Worm (Caenorhabditis elegans) whole organism, late embryonic: ENCODE results near the gene amt-3.
A peak's percentile ranks its signal among the peaks of the same experiment; 100 is the strongest.

Source experiments
- C08G9.2 ChIP-seq: sonication (generic microtip); optimal IDR thresholded peaks from 2 replicates; lab custom pipeline; 2016; ENCODE audit warnings: mild to moderate bottlenecking, missing genetic modification characterization, moderate library complexity, missing compliant biosample characterization
- F13H6.1 ChIP-seq: sonication (generic microtip); optimal IDR thresholded peaks from 2 replicates; lab custom pipeline; 2016; ENCODE audit warnings: missing genetic modification characterization, missing compliant biosample characterization
- K02D7.2 ChIP-seq: sonication (generic microtip); optimal IDR thresholded peaks from 2 replicates; lab custom pipeline; 2017; ENCODE audit warnings: mild to moderate bottlenecking, missing genetic modification characterization, missing compliant biosample characterization
- T23F11.4 ChIP-seq: fragments of 200-800 bp; sonication (Bioruptor generic); optimal IDR thresholded peaks from 2 replicates; lab custom pipeline; 2018; ENCODE audit warnings: mild to moderate bottlenecking, missing genetic modification characterization, missing compliant biosample characterization
- Y22D7AL.16 ChIP-seq: sonication (generic microtip); optimal IDR thresholded peaks from 2 replicates; lab custom pipeline; 2016; ENCODE audit warnings: missing genetic modification characterization, missing compliant biosample characterization
- ahr-1 ChIP-seq: sonication (generic microtip); optimal IDR thresholded peaks from 2 replicates; lab custom pipeline; 2016; ENCODE audit warnings: missing genetic modification characterization, missing compliant biosample characterization
- ama-1 ChIP-seq: fragments of 150-350 bp; optimal IDR thresholded peaks from 2 replicates; lab custom pipeline; 2014
- ceh-18 ChIP-seq: sonication (generic microtip); optimal IDR thresholded peaks from 2 replicates; lab custom pipeline; 2016; ENCODE audit warnings: missing genetic modification characterization, missing compliant biosample characterization
- ceh-19 ChIP-seq: fragments of 200-800 bp; sonication (Bioruptor generic); optimal IDR thresholded peaks from 2 replicates; lab custom pipeline; 2018; ENCODE audit warnings: mild to moderate bottlenecking, missing genetic modification characterization, missing compliant biosample characterization
- ceh-2 ChIP-seq: sonication (generic microtip); optimal IDR thresholded peaks from 2 replicates; lab custom pipeline; 2016; ENCODE audit warnings: missing genotype, missing genetic modification characterization, missing compliant biosample characterization
- ceh-30 ChIP-seq: fragments of 150-350 bp; optimal IDR thresholded peaks from 2 replicates; lab custom pipeline; 2014; ENCODE audit warnings: missing biosample characterization, missing genetic modification characterization
- ceh-31 ChIP-seq: sonication (generic microtip); optimal IDR thresholded peaks from 2 replicates; lab custom pipeline; 2016; ENCODE audit warnings: missing genetic modification characterization, missing compliant biosample characterization
- ceh-34 ChIP-seq: sonication (generic microtip); optimal IDR thresholded peaks from 2 replicates; lab custom pipeline; 2016; ENCODE audit warnings: mild to moderate bottlenecking, missing genetic modification characterization, missing compliant biosample characterization
- ceh-6 ChIP-seq: fragments of 200-800 bp; sonication (Bioruptor generic); optimal IDR thresholded peaks from 2 replicates; lab custom pipeline; 2018; ENCODE audit warnings: mild to moderate bottlenecking, missing genetic modification characterization, missing compliant biosample characterization
- che-1 ChIP-seq: sonication (generic microtip); optimal IDR thresholded peaks from 2 replicates; lab custom pipeline; 2016; ENCODE audit warnings: mild to moderate bottlenecking, missing genetic modification characterization, missing compliant biosample characterization
- dmd-4 ChIP-seq: sonication (generic microtip); optimal IDR thresholded peaks from 2 replicates; lab custom pipeline; 2016; ENCODE audit warnings: borderline replicate concordance, missing genetic modification characterization, missing compliant biosample characterization
- dve-1 ChIP-seq: sonication (generic microtip); optimal IDR thresholded peaks from 2 replicates; lab custom pipeline; 2017; ENCODE audit warnings: antibody characterized with exemption, mild to moderate bottlenecking, missing genetic modification characterization, missing compliant biosample characterization
- elt-2 ChIP-seq: sonication (generic microtip); optimal IDR thresholded peaks from 2 replicates; lab custom pipeline; 2016; ENCODE audit warnings: missing genetic modification reagents, missing genetic modification characterization, missing compliant biosample characterization
- elt-4 ChIP-seq: sonication (generic microtip); optimal IDR thresholded peaks from 2 replicates; lab custom pipeline; 2016; ENCODE audit warnings: missing genetic modification characterization, missing compliant biosample characterization
- ets-4 ChIP-seq: sonication (generic microtip); optimal IDR thresholded peaks from 2 replicates; lab custom pipeline; 2016; ENCODE audit warnings: missing genetic modification characterization, missing compliant biosample characterization
- fax-1 ChIP-seq: sonication (generic microtip); optimal IDR thresholded peaks from 2 replicates; lab custom pipeline; 2016; ENCODE audit warnings: missing genotype, missing genetic modification characterization, missing compliant biosample characterization
- hlh-13 ChIP-seq: fragments of 200-800 bp; sonication (Bioruptor generic); optimal IDR thresholded peaks from 2 replicates; lab custom pipeline; 2018; ENCODE audit warnings: mild to moderate bottlenecking, missing genetic modification characterization, missing compliant biosample characterization
- hlh-15 ChIP-seq: sonication (generic microtip); optimal IDR thresholded peaks from 2 replicates; lab custom pipeline; 2016; ENCODE audit warnings: missing genetic modification characterization, missing compliant biosample characterization
- hlh-30 ChIP-seq: sonication (generic microtip); optimal IDR thresholded peaks from 2 replicates; lab custom pipeline; 2017; ENCODE audit warnings: antibody characterized with exemption, missing genetic modification characterization, missing compliant biosample characterization; ENCODE audit not compliant: insufficient read depth
- hlh-8 ChIP-seq: sonication (generic microtip); optimal IDR thresholded peaks from 2 replicates; lab custom pipeline; 2016; ENCODE audit warnings: missing genotype, missing genetic modification characterization, missing compliant biosample characterization
- madf-2 ChIP-seq: sonication (generic microtip); optimal IDR thresholded peaks from 2 replicates; lab custom pipeline; 2017; ENCODE audit warnings: missing genetic modification characterization, missing compliant biosample characterization
- nfya-1 ChIP-seq: sonication (generic microtip); optimal IDR thresholded peaks from 2 replicates; lab custom pipeline; 2017; ENCODE audit warnings: missing genetic modification characterization, mild to moderate bottlenecking, missing compliant biosample characterization, antibody characterized with exemption, moderate library complexity
- nhr-232 ChIP-seq: sonication (generic microtip); optimal IDR thresholded peaks from 2 replicates; lab custom pipeline; 2016; ENCODE audit warnings: missing genetic modification characterization, missing compliant biosample characterization
- odd-2 ChIP-seq: sonication (generic microtip); optimal IDR thresholded peaks from 2 replicates; lab custom pipeline; 2017; ENCODE audit warnings: antibody characterized with exemption, mild to moderate bottlenecking, missing genetic modification characterization, missing compliant biosample characterization
- pax-1 ChIP-seq: fragments of 150-350 bp; optimal IDR thresholded peaks from 2 replicates; lab custom pipeline; 2014; ENCODE audit warnings: missing biosample characterization, missing genetic modification characterization
- pha-2 ChIP-seq: sonication (generic microtip); optimal IDR thresholded peaks from 2 replicates; lab custom pipeline; 2017; ENCODE audit warnings: mild to moderate bottlenecking, missing genetic modification characterization, missing compliant biosample characterization
- pros-1 ChIP-seq: fragments of 150-350 bp; optimal IDR thresholded peaks from 2 replicates; lab custom pipeline; 2014; ENCODE audit warnings: missing biosample characterization, missing genetic modification reagents, missing genetic modification characterization
- ref-2 ChIP-seq: sonication (generic microtip); optimal IDR thresholded peaks from 2 replicates; lab custom pipeline; 2016; ENCODE audit warnings: missing genetic modification characterization, missing compliant biosample characterization
- rnt-1 ChIP-seq: sonication (generic microtip); optimal IDR thresholded peaks from 2 replicates; lab custom pipeline; 2016; ENCODE audit warnings: missing genetic modification characterization, missing compliant biosample characterization
- sdc-2 ChIP-seq: sonication (generic microtip); optimal IDR thresholded peaks from 2 replicates; lab custom pipeline; 2016; ENCODE audit warnings: missing genotype, missing genetic modification characterization, missing compliant biosample characterization
- sox-4 ChIP-seq: sonication (generic microtip); optimal IDR thresholded peaks from 2 replicates; lab custom pipeline; 2017; ENCODE audit warnings: mild to moderate bottlenecking, missing genetic modification characterization, inconsistent platforms, missing compliant biosample characterization
- syd-9 ChIP-seq: sonication (generic microtip); optimal IDR thresholded peaks from 2 replicates; lab custom pipeline; 2016; ENCODE audit warnings: mild to moderate bottlenecking, missing genetic modification characterization, moderate library complexity, missing compliant biosample characterization
- tbx-2 ChIP-seq: sonication (generic microtip); optimal IDR thresholded peaks from 2 replicates; lab custom pipeline; 2016; ENCODE audit warnings: missing genetic modification characterization, missing compliant biosample characterization
- tbx-7 ChIP-seq: sonication (generic microtip); optimal IDR thresholded peaks from 2 replicates; lab custom pipeline; 2016; ENCODE audit warnings: missing genotype, missing genetic modification characterization, missing compliant biosample characterization
- unc-3 ChIP-seq, 2 experiments: fragments of 200-800 bp in 1 of 2; sonication (Bioruptor generic) in 1 of 2; sonication (generic microtip) in 1 of 2; conservative IDR thresholded peaks in 1 of 2; optimal IDR thresholded peaks in 1 of 2; 2 replicates each; pipeline versions ENCODE4 v1.3.6 to Lab custom; 2016 to 2022; ENCODE audit warnings: missing compliant biosample characterization in 2 of 2, missing genetic modification characterization in 2 of 2, missing genetic modification reagents in 1 of 2
- unc-42 ChIP-seq: sonication (generic microtip); optimal IDR thresholded peaks from 2 replicates; lab custom pipeline; 2016; ENCODE audit warnings: missing genotype, missing genetic modification characterization, missing compliant biosample characterization
- unc-55 ChIP-seq: sonication (generic microtip); optimal IDR thresholded peaks from 2 replicates; lab custom pipeline; 2017; ENCODE audit warnings: missing biosample characterization, missing genetic modification reagents, missing genetic modification characterization
- zip-5 ChIP-seq: sonication (generic microtip); optimal IDR thresholded peaks from 2 replicates; lab custom pipeline; 2016; ENCODE audit warnings: missing genetic modification characterization, missing compliant biosample characterization
- ztf-16 ChIP-seq: sonication (generic microtip); optimal IDR thresholded peaks from 2 replicates; lab custom pipeline; 2017; ENCODE audit warnings: missing genetic modification characterization, missing compliant biosample characterization

amt-3 gene

DNA sequence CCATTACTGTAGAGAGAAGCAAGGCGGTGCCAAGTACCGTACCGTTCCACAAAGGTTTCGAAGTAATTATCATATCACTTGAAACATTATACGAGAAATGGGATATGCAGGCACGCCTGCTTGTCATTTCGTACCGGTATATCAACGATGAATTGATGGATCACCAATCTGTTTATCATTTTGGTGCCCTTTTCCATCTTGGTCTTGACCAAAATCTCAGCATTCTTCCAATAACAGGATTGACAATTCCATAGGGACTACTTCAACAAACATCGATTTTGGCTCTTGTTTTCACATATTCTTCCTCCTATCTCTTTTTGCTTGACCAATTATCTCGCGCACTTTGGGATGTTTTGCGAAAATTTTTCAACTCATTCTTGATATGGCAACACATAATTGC is 29.9 kb downstream of the amt-3 start:
- TF ChIP-seq K02D7.2 (tag; lab: Kevin White, UChicago) = no peak

DNA sequence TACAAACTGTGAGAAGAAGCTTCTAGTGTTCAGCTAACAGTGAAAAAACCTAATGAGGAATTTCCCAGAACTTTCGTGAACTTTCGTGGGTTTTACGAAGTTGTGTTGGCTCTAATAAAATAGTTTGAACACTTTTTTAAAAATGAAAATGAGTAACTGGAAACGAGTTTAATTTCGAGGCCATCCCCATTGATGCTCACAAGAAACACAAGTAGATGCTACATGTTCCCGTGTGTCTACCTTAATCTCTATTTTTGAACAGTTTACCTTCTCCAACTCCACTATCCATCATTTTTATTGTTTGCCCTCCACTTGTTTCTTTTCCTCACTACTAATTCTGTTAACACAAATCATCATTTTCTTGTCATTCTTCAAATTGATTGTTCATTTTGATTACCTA is 35.3 kb downstream of the amt-3 start, which contains the start of gene C26D10.7:
C26D10.7 (plus strand) TSS at position 301 of the 400 bp plus-strand sequence.
- TF ChIP-seq dmd-4 (tag; lab: Kevin White, UChicago) = no peak
- TF ChIP-seq fax-1 (tag; lab: Kevin White, UChicago) = no peak
- no peak for TF ChIP-seq pax-1 (tag; lab: Kevin White, UChicago)

DNA sequence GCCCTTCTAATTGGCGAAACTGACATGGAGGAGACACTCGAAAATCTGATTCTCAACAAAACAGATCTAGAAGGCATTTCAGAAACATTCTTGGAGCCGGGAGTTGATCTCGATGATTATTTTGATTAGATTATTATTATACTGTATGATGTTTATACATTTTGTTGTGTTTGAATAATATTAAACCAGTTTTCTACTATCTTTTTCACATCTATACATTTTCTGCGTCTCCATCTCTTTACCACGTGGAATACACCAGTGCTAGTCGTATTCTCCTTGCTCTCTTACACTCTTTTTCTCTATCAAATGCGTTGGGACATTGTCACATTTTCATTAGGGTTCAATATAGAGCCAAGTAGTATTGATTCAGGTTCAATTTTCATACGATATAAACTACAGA is 39.5 kb downstream of the amt-3 start, which contains the start of gene C26D10.4:
C26D10.4 (plus strand) TSS at position 301 of the 400 bp plus-strand sequence.
- no peak for TF ChIP-seq Y22D7AL.16
- no peak for TF ChIP-seq unc-42 (tag; lab: Kevin White, UChicago)
- no peak for TF ChIP-seq hlh-30 (tag; lab: Kevin White, UChicago)
- no peak for TF ChIP-seq pros-1 (tag; lab: Kevin White, UChicago)
- TF ChIP-seq hlh-13 (GFP tag; lab: Kevin White, UChicago) = no peak
- no peak for TF ChIP-seq F13H6.1 (tag; lab: Kevin White, UChicago)
- TF ChIP-seq zip-5 (tag; lab: Kevin White, UChicago) = no peak
- no peak for TF ChIP-seq unc-55 (GFP tag; lab: Kevin White, UChicago)
- TF ChIP-seq ceh-31 (tag; lab: Kevin White, UChicago) = no peak
- TF ChIP-seq elt-2 (tag; lab: Kevin White, UChicago) = no peak
- TF ChIP-seq T23F11.4 (GFP tag; lab: Kevin White, UChicago) = no peak
- TF ChIP-seq unc-3 (GFP tag; conservative IDR thresholded peaks at IDR 0.05; lab: Robert Waterston, UW) = no peak
- no peak for TF ChIP-seq unc-3 (tag; optimal IDR thresholded peaks at IDR 0.05; lab: Kevin White, UChicago)
- no peak for TF ChIP-seq syd-9 (tag; lab: Kevin White, UChicago)
- no peak for TF ChIP-seq nhr-232 (tag; lab: Kevin White, UChicago)
- TF ChIP-seq sox-4 (tag; lab: Kevin White, UChicago) = no peak
- TF ChIP-seq tbx-2 (tag; lab: Kevin White, UChicago) = no peak
- no peak for TF ChIP-seq ama-1 (lab: Kevin White, UChicago)
- TF ChIP-seq ceh-34 (tag; lab: Kevin White, UChicago) = no peak
- no peak for TF ChIP-seq elt-4 (tag; lab: Kevin White, UChicago)
- no peak for TF ChIP-seq odd-2 (tag; lab: Kevin White, UChicago)

DNA sequence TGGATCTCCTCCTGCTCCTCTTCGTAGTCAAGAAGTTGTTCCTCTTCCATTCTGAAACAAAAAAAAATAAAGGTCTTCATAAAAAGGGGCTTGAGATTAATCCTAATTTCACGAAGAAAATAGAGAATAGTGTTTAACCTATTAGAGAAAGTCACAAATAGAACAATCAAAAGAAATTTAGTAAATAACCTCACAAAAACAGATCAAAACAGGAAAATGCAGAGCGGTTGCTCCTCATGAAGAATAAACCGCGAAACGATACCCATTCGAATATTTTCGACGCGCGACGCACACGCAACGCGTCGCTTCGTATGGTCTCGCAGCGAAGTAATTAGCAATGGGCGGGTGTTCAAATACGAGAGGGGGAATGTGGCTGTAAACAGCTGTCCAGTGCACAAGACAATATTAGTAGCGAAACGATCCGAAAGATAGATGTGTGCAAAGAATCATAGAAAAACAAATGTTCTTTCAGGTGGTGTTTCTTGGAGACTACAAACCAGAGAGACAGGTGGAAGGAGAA is 40.1 kb downstream of the amt-3 start, which contains the start of gene hel-1:
hel-1 (minus strand) TSS at position 51 of the 520 bp plus-strand sequence.
- TF ChIP-seq dve-1 (tag; lab: Kevin White, UChicago) (peak; percentile 51), hlh-8 (peak; percentile 39), unc-55 (GFP tag; lab: Kevin White, UChicago) (no peak), ahr-1 (tag; lab: Kevin White, UChicago) (no peak), ceh-34 (tag; lab: Kevin White, UChicago) (peak; percentile 71), unc-42 (tag; lab: Kevin White, UChicago) (peak; percentile 88), ceh-19 (GFP tag; lab: Kevin White, UChicago) (peak; percentile 10), ceh-30 (tag; lab: Kevin White, UChicago) (peak; percentile 25), tbx-2 (tag; lab: Kevin White, UChicago) (peak; percentile 75), odd-2 (tag; lab: Kevin White, UChicago) (no peak), ceh-31 (tag; lab: Kevin White, UChicago) (peak; percentile 90), tbx-7 (no peak), nfya-1 (peak; percentile 68), C08G9.2 (tag; lab: Kevin White, UChicago) (peak; percentile 3), ref-2 (tag; lab: Kevin White, UChicago) (peak; percentile 71), hlh-15 (no peak), ets-4 (tag; lab: Kevin White, UChicago) (peak; percentile 29), ceh-6 (GFP tag; lab: Kevin White, UChicago) (peak; percentile 15), elt-4 (tag; lab: Kevin White, UChicago) (no peak), ztf-16 (tag; lab: Kevin White, UChicago) (peak; percentile 10), sdc-2 (tag; lab: Kevin White, UChicago) (peak; percentile 47), ceh-2 (tag; lab: Kevin White, UChicago) (peak; percentile 56), T23F11.4 (GFP tag; lab: Kevin White, UChicago) (peak; percentile 16), pha-2 (tag; lab: Kevin White, UChicago) (peak; percentile 39), che-1 (tag; lab: Kevin White, UChicago) (no peak), syd-9 (tag; lab: Kevin White, UChicago) (no peak), ceh-18 (peak; percentile 90), rnt-1 (peak; percentile 89), madf-2 (tag; lab: Kevin White, UChicago) (peak; percentile 30), pros-1 (tag; lab: Kevin White, UChicago) (no peak), K02D7.2 (tag; lab: Kevin White, UChicago) (no peak), elt-2 (tag; lab: Kevin White, UChicago) (no peak)
